Worm (Caenorhabditis elegans) whole organism, L2 larva: ENCODE measurements around the gene amt-4.

Experiments used
- R02D3.7 ChIP-seq: fragments of 150-350 bp; optimal IDR thresholded peaks from 2 replicates; lab custom pipeline; 2014; ENCODE audit warnings: missing biosample characterization, missing genetic modification characterization
- alr-1 ChIP-seq: fragments of 150-350 bp; optimal IDR thresholded peaks from 2 replicates; lab custom pipeline; 2014; ENCODE audit warnings: missing biosample characterization, missing genetic modification characterization
- ceh-16 ChIP-seq: fragments of 150-350 bp; optimal IDR thresholded peaks from 2 replicates; lab custom pipeline; 2014; ENCODE audit warnings: missing biosample characterization, missing genetic modification characterization
- ceh-82 ChIP-seq: fragments of 150-350 bp; optimal IDR thresholded peaks from 2 replicates; lab custom pipeline; 2014; ENCODE audit warnings: missing biosample characterization, missing genetic modification characterization
- dmd-4 ChIP-seq: sonication (generic microtip); optimal IDR thresholded peaks from 2 replicates; lab custom pipeline; 2017; ENCODE audit warnings: missing biosample characterization, missing genetic modification characterization
- egl-27 ChIP-seq: sonication (generic microtip); optimal IDR thresholded peaks from 3 replicates; lab custom pipeline; 2017; ENCODE audit warnings: missing biosample characterization, missing genetic modification reagents, missing genetic modification characterization
- elt-1 ChIP-seq: fragments of 150-350 bp; optimal IDR thresholded peaks from 2 replicates; lab custom pipeline; 2014; ENCODE audit warnings: missing biosample characterization, missing genetic modification characterization
- lin-39 ChIP-seq: fragments of 150-350 bp; optimal IDR thresholded peaks from 2 replicates; lab custom pipeline; 2014; ENCODE audit warnings: missing biosample characterization, missing genetic modification reagents, missing genetic modification characterization
- lsy-2 ChIP-seq, 2 experiments: fragments of 150-350 bp in 1 of 2; sonication (generic microtip) in 1 of 2; optimal IDR thresholded peaks; 2 replicates each; lab custom pipeline; 2014 to 2017; ENCODE audit warnings: missing biosample characterization in 2 of 2, missing genetic modification characterization in 2 of 2
- mab-5 ChIP-seq: fragments of 150-350 bp; optimal IDR thresholded peaks from 2 replicates; lab custom pipeline; 2014; ENCODE audit warnings: missing biosample characterization, missing genetic modification characterization
- nhr-129 ChIP-seq: fragments of 150-350 bp; optimal IDR thresholded peaks from 2 replicates; lab custom pipeline; 2014; ENCODE audit warnings: missing biosample characterization, missing genetic modification characterization
- nhr-25 ChIP-seq: fragments of 150-350 bp; sonication (generic microtip); optimal IDR thresholded peaks from 3 replicates; lab custom pipeline; 2014; ENCODE audit warnings: missing biosample characterization, missing genetic modification characterization
- nhr-6 ChIP-seq: fragments of 150-350 bp; optimal IDR thresholded peaks from 2 replicates; lab custom pipeline; 2014; ENCODE audit warnings: missing biosample characterization, missing genetic modification characterization
- nhr-77 ChIP-seq: fragments of 150-350 bp; optimal IDR thresholded peaks from 2 replicates; lab custom pipeline; 2014; ENCODE audit warnings: missing biosample characterization, missing genetic modification characterization
- skn-1 ChIP-seq: sonication (generic microtip); optimal IDR thresholded peaks from 2 replicates; lab custom pipeline; 2017; ENCODE audit warnings: missing biosample characterization, missing genetic modification characterization
- sma-3 ChIP-seq: sonication (generic microtip); optimal IDR thresholded peaks from 2 replicates; lab custom pipeline; 2016; ENCODE audit warnings: missing genetic modification reagents, missing genetic modification characterization, missing compliant biosample characterization
- unc-55 ChIP-seq: fragments of 150-350 bp; sonication (generic microtip); optimal IDR thresholded peaks from 3 replicates; lab custom pipeline; 2014; ENCODE audit warnings: missing biosample characterization, missing genetic modification reagents, missing genetic modification characterization

The amt-4 gene

DNA sequence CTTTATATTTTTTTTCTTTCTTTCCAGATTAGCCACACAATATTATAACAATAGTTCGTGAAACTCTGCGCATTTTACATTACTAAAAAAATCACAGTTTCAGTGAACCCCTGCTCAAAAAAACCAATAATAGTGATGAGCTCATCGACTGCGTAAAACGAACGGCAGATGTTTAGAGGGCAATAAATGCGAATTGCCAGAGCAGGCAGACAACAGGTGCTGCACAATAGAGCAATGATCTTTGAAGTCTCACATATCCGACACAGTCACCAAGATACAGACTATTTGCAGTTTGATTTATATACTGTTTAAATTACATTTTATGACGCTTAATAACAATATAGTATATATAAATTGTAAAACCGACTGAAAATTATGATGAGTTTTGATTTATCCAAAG lies 44.5 kb downstream of the amt-4 start:
- TF ChIP-seq ceh-82 (tag; lab: Kevin White, UChicago) = no peak
- TF ChIP-seq sma-3 (GFP tag; lab: Kevin White, UChicago) = no peak
- no peak for TF ChIP-seq ceh-16 (tag; lab: Kevin White, UChicago)
- TF ChIP-seq alr-1 (tag; lab: Kevin White, UChicago) = no peak

DNA sequence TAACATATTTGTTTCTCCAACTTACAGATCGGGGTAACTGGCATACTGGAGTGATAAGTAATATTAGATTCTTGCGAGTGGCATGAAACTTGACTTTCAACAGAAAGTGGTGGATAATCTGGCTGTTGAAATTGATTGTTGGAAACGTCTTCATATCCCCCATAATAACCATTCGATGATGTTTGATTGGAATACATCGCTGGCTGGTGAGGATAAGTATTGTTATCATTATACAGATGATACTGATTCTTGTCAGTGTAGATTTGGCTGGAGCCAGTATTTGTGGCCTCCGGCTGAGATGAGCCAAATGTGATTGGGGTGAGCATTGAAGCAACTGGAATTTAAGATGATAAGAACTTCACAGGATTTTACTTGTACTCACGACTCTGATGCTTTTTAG lies 49.9 kb downstream of the amt-4 start:
- TF ChIP-seq dmd-4 (tag; lab: Kevin White, UChicago) (no peak), nhr-25 (tag; lab: Kevin White, UChicago) (no peak), lin-39 (no peak), ceh-82 (tag; lab: Kevin White, UChicago) (no peak), R02D3.7 (tag; lab: Kevin White, UChicago) (no peak), nhr-129 (no peak), skn-1 (tag; lab: Kevin White, UChicago) (no peak), egl-27 (tag; lab: Kevin White, UChicago) (no peak), nhr-77 (no peak), mab-5 (tag; lab: Kevin White, UChicago) (no peak), elt-1 (tag; lab: Kevin White, UChicago) (no peak)

DNA sequence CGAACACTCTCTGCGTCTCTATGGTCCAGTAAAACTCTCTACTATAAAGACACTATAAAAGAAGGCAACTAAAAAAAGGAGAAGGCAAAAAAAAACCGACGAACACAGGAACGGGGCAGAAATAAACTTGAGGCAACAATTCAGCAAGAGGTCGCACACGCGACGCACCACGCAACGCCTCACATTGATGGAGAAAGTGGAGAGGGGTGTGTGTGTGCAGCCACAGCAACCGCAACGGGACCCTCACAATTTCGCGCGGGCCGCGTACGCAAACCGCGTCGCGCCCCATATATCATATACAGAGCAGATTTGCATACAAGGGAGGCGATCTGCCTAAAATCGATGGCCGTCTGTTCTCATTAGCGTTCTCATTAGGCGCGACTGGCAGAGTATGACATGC lies 51.7 kb downstream of the amt-4 start:
- TF ChIP-seq nhr-129 = peak; percentile 42
- TF ChIP-seq lsy-2 (tag; optimal IDR thresholded peaks at IDR 0.05; lab: Kevin White, UChicago) = peak in 1 of 2 experiments; percentile 2
- TF ChIP-seq nhr-6 = no peak
- TF ChIP-seq unc-55 (GFP tag; lab: Kevin White, UChicago) = peak; percentile 51
